Worm (Caenorhabditis elegans): ENCODE data around the gene fbxa-169.
A peak's percentile ranks its signal among the peaks of the same experiment; 100 is the strongest.

fbxa-169 gene

ce11 chrII:13697691-13698090, 49.4 kb downstream of the fbxa-169 start:
- TF ChIP-seq nhr-76 (tag; optimal IDR thresholded peaks at IDR 0.05) (no peak), ceh-88 (GFP tag; IDR thresholded peaks at IDR 0.05) (no peak), nhr-47 (tag; optimal IDR thresholded peaks at IDR 0.05) (peak; percentile 19), grh-1 (GFP tag; IDR thresholded peaks at IDR 0.05) (no peak), zag-1 (tag; optimal IDR thresholded peaks at IDR 0.05) (no peak), lin-35 (GFP tag; optimal IDR thresholded peaks at IDR 0.05) (no peak), dpl-1 (GFP tag; optimal IDR thresholded peaks at IDR 0.05) (no peak), mep-1 (tag; optimal IDR thresholded peaks at IDR 0.05) (no peak), pax-3 (tag; optimal IDR thresholded peaks at IDR 0.05) (peak; percentile 68), snpc-4 (tag; optimal IDR thresholded peaks at IDR 0.05) (no peak), irx-1 (tag; optimal IDR thresholded peaks at IDR 0.05) (no peak), ceh-8 (GFP tag; optimal IDR thresholded peaks at IDR 0.05) (no peak), unc-98 (GFP tag; IDR thresholded peaks at IDR 0.05) (no peak), fkh-8 (tag; optimal IDR thresholded peaks at IDR 0.05) (peak; percentile 68), Y116A8C.19 (tag; optimal IDR thresholded peaks at IDR 0.05; ENCODE audit: borderline replicate concordance) (no peak), nhr-84 (tag; optimal IDR thresholded peaks at IDR 0.05) (no peak), dsc-1 (tag; optimal IDR thresholded peaks at IDR 0.05) (peak; percentile 86), C04F5.9 (tag; optimal IDR thresholded peaks at IDR 0.05) (no peak), nhr-237 (tag; optimal IDR thresholded peaks at IDR 0.05) (no peak), ztf-11 (tag; optimal IDR thresholded peaks at IDR 0.05) (no peak), xbp-1 (tag; optimal IDR thresholded peaks at IDR 0.05) (no peak), pag-3 (tag; optimal IDR thresholded peaks at IDR 0.05; ENCODE audit: borderline replicate concordance, insufficient read depth) (no peak), alr-1 (tag; optimal IDR thresholded peaks at IDR 0.05; ENCODE audit: borderline replicate concordance) (no peak), nhr-19 (GFP tag; conservative IDR thresholded peaks at IDR 0.05) (no peak), ama-1 (optimal IDR thresholded peaks at IDR 0.05) (no peak)

All from whole organism, L1 larva.